Worm (Caenorhabditis elegans) whole organism, late embryonic: Measurements from ENCODE around the gene cyp-25A2.

Source experiments
- T23F11.4 ChIP-seq: fragments of 200-800 bp; sonication (Bioruptor generic); optimal IDR thresholded peaks from 2 replicates; lab custom pipeline; 2018; ENCODE audit warnings: mild to moderate bottlenecking, missing genetic modification characterization, missing compliant biosample characterization
- ceh-14 ChIP-seq: sonication (generic microtip); optimal IDR thresholded peaks from 2 replicates; lab custom pipeline; 2016; ENCODE audit warnings: missing genotype, missing genetic modification characterization, missing compliant biosample characterization
- ceh-9 ChIP-seq: sonication (generic microtip); optimal IDR thresholded peaks from 2 replicates; lab custom pipeline; 2016; ENCODE audit warnings: mild to moderate bottlenecking, missing genetic modification characterization, inconsistent platforms, missing compliant biosample characterization
- elt-4 ChIP-seq: sonication (generic microtip); optimal IDR thresholded peaks from 2 replicates; lab custom pipeline; 2016; ENCODE audit warnings: missing genetic modification characterization, missing compliant biosample characterization
- ets-4 ChIP-seq: sonication (generic microtip); optimal IDR thresholded peaks from 2 replicates; lab custom pipeline; 2016; ENCODE audit warnings: missing genetic modification characterization, missing compliant biosample characterization
- fax-1 ChIP-seq: sonication (generic microtip); optimal IDR thresholded peaks from 2 replicates; lab custom pipeline; 2016; ENCODE audit warnings: missing genotype, missing genetic modification characterization, missing compliant biosample characterization
- lin-11 ChIP-seq: fragments of 200-800 bp; sonication (Bioruptor generic); optimal IDR thresholded peaks from 2 replicates; lab custom pipeline; 2018; ENCODE audit warnings: mild to moderate bottlenecking, missing genetic modification characterization, missing compliant biosample characterization
- pha-4 ChIP-seq: fragments of 150-350 bp; optimal IDR thresholded peaks from 2 replicates; lab custom pipeline; 2018; ENCODE audit warnings: missing biosample characterization, missing genetic modification reagents, missing genetic modification characterization
- sox-4 ChIP-seq: sonication (generic microtip); optimal IDR thresholded peaks from 2 replicates; lab custom pipeline; 2017; ENCODE audit warnings: mild to moderate bottlenecking, missing genetic modification characterization, inconsistent platforms, missing compliant biosample characterization
- tbx-7 ChIP-seq: sonication (generic microtip); optimal IDR thresholded peaks from 2 replicates; lab custom pipeline; 2016; ENCODE audit warnings: missing genotype, missing genetic modification characterization, missing compliant biosample characterization
- unc-3 ChIP-seq, 2 experiments: fragments of 200-800 bp in 1 of 2; sonication (Bioruptor generic) in 1 of 2; sonication (generic microtip) in 1 of 2; conservative IDR thresholded peaks in 1 of 2; optimal IDR thresholded peaks in 1 of 2; 2 replicates each; pipeline versions ENCODE4 v1.3.6 to Lab custom; 2016 to 2022; ENCODE audit warnings: missing compliant biosample characterization in 2 of 2, missing genetic modification characterization in 2 of 2, missing genetic modification reagents in 1 of 2
- unc-86 ChIP-seq: sonication (generic microtip); optimal IDR thresholded peaks from 2 replicates; lab custom pipeline; 2016; ENCODE audit warnings: missing genetic modification characterization, missing compliant biosample characterization
- zip-5 ChIP-seq: sonication (generic microtip); optimal IDR thresholded peaks from 2 replicates; lab custom pipeline; 2016; ENCODE audit warnings: missing genetic modification characterization, missing compliant biosample characterization
- ztf-16 ChIP-seq: sonication (generic microtip); optimal IDR thresholded peaks from 2 replicates; lab custom pipeline; 2017; ENCODE audit warnings: missing genetic modification characterization, missing compliant biosample characterization

DNA sequence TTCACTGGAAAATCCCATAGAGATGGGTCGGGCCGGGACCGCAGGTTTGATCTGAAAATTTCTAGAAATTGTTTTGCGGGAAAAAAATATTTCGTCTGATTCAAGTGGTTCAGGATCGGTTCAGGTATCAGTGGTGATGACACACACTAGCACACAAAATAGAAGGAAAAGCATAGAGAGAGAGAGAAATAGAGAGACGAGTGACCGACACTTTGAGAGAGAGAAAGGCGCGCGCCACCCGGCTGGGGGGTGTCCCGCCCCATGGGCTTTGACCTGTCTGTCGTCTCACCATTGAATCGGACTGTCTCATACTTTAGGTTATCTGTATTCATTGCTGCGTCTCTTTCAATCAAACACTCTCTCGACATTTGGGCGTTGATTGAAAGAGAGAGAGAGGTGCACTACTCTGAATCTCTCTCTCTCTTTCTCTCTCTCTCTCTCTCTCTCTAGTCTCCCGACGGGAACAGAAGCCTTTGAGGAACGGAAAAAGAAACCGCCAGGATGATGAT, 48.5 kb upstream of the cyp-25A2 start, which contains the start of gene acy-3:
- TF ChIP-seq sox-4 (tag; lab: Kevin White, UChicago) (no peak), pha-4 (tag; lab: Kevin White, UChicago) (no peak), ztf-16 (tag; lab: Kevin White, UChicago) (no peak), unc-86 (tag; lab: Kevin White, UChicago) (no peak), ceh-14 (no peak), unc-3 (GFP tag; conservative IDR thresholded peaks at IDR 0.05; lab: Robert Waterston, UW) (no peak), unc-3 (tag; optimal IDR thresholded peaks at IDR 0.05; lab: Kevin White, UChicago) (no peak), zip-5 (no peak), ets-4 (no peak), ceh-9 (tag; lab: Kevin White, UChicago) (no peak), T23F11.4 (GFP tag; lab: Kevin White, UChicago) (no peak), tbx-7 (tag; lab: Kevin White, UChicago) (no peak), fax-1 (tag; lab: Kevin White, UChicago) (no peak), elt-4 (tag; lab: Kevin White, UChicago) (no peak), lin-11 (tag; lab: Kevin White, UChicago) (no peak)
